Worm (Caenorhabditis elegans) whole organism, young adult: ENCODE results near the gene Y62H9A.2.
A peak's percentile ranks its signal among the peaks of the same experiment; 100 is the strongest.

Experiments used
- C17E4.6 ChIP-seq: fragments of 200-800 bp; sonication (Bioruptor generic); IDR thresholded peaks from 2 replicates; pipeline ENCODE4 v1.3.6; 2022; ENCODE audit warnings: missing genetic modification reagents, missing genetic modification characterization, missing compliant biosample characterization
- D2030.7 ChIP-seq: fragments of 200-800 bp; sonication (Bioruptor generic); IDR thresholded peaks from 2 replicates; pipeline ENCODE4 v1.3.6; 2022; ENCODE audit warnings: missing genetic modification reagents, missing genetic modification characterization, missing compliant biosample characterization
- F10E7.11 ChIP-seq: sonication (generic microtip); optimal IDR thresholded peaks from 2 replicates; lab custom pipeline; 2017; ENCODE audit warnings: mild to moderate bottlenecking, missing genetic modification characterization, moderate library complexity, missing compliant biosample characterization
- F23B12.7 ChIP-seq: sonication (generic microtip); optimal IDR thresholded peaks from 2 replicates; lab custom pipeline; 2017; ENCODE audit warnings: missing genetic modification characterization, mild to moderate bottlenecking, missing compliant biosample characterization, antibody characterized with exemption, moderate library complexity; ENCODE audit not compliant: insufficient read depth
- F39B2.1 ChIP-seq: fragments of 200-800 bp; sonication (Bioruptor generic); IDR thresholded peaks from 2 replicates; pipeline ENCODE4 v1.3.6; 2022; ENCODE audit warnings: missing genetic modification reagents, missing genetic modification characterization, missing compliant biosample characterization
- F55B11.4 ChIP-seq: sonication (generic microtip); optimal IDR thresholded peaks from 2 replicates; lab custom pipeline; 2016; ENCODE audit warnings: missing compliant biosample characterization, missing genetic modification characterization, borderline replicate concordance; ENCODE audit not compliant: insufficient read depth
- F57A8.1 ChIP-seq: fragments of 200-800 bp; sonication (Bioruptor generic); optimal IDR thresholded peaks from 2 replicates; lab custom pipeline; 2018; ENCODE audit warnings: mild to moderate bottlenecking, missing genetic modification characterization, moderate library complexity, missing compliant biosample characterization
- F57C9.4 ChIP-seq: sonication (generic microtip); optimal IDR thresholded peaks from 2 replicates; lab custom pipeline; 2017; ENCODE audit warnings: mild to moderate bottlenecking, missing genetic modification characterization, missing compliant biosample characterization
- K11D2.4 ChIP-seq: fragments of 200-800 bp; sonication (Bioruptor generic); IDR thresholded peaks from 2 replicates; pipeline ENCODE4 v1.3.6; 2022; ENCODE audit warnings: missing genetic modification reagents, missing genetic modification characterization, missing compliant biosample characterization
- K12H6.12 ChIP-seq: fragments of 200-800 bp; sonication (Bioruptor generic); optimal IDR thresholded peaks from 2 replicates; lab custom pipeline; 2018; ENCODE audit warnings: mild to moderate bottlenecking, missing genetic modification characterization, missing compliant biosample characterization
- T07F8.4 ChIP-seq: sonication (generic microtip); optimal IDR thresholded peaks from 2 replicates; lab custom pipeline; 2016; ENCODE audit warnings: mild to moderate bottlenecking, missing genetic modification characterization, moderate library complexity, missing compliant biosample characterization
- Y56A3A.18 ChIP-seq: fragments of 200-800 bp; sonication (Bioruptor generic); IDR thresholded peaks from 2 replicates; pipeline ENCODE4 v1.3.6; 2022; ENCODE audit warnings: missing genetic modification reagents, missing genetic modification characterization, missing compliant biosample characterization
- Y67H2A.10 ChIP-seq: fragments of 200-800 bp; sonication (Bioruptor generic); conservative IDR thresholded peaks from 2 replicates; pipeline ENCODE4 v1.3.6; 2022; ENCODE audit warnings: missing genetic modification reagents, missing genetic modification characterization, missing compliant biosample characterization
- akir-1 ChIP-seq: fragments of 200-800 bp; sonication (Bioruptor generic); optimal IDR thresholded peaks from 2 replicates; lab custom pipeline; 2018; ENCODE audit warnings: mild to moderate bottlenecking, missing genetic modification characterization, moderate library complexity, missing compliant biosample characterization
- aptf-3 ChIP-seq: fragments of 200-800 bp; sonication (Bioruptor generic); IDR thresholded peaks from 2 replicates; pipeline ENCODE4 v1.3.6; 2022; ENCODE audit warnings: missing genetic modification characterization, missing compliant biosample characterization
- atf-7 ChIP-seq: sonication (generic microtip); optimal IDR thresholded peaks from 2 replicates; lab custom pipeline; 2017; ENCODE audit warnings: mild to moderate bottlenecking, missing genetic modification characterization, missing compliant biosample characterization
- athp-1 ChIP-seq: sonication (generic microtip); optimal IDR thresholded peaks from 2 replicates; lab custom pipeline; 2017; ENCODE audit warnings: mild to moderate bottlenecking, missing genetic modification characterization, missing compliant biosample characterization
- ccch-3 ChIP-seq: fragments of 200-800 bp; sonication (Bioruptor generic); optimal IDR thresholded peaks from 2 replicates; lab custom pipeline; 2018; ENCODE audit warnings: mild to moderate bottlenecking, missing genetic modification characterization, missing compliant biosample characterization
- cebp-1 ChIP-seq, 2 experiments: fragments of 200-800 bp in 1 of 2; sonication (Bioruptor generic) in 1 of 2; sonication (generic microtip) in 1 of 2; IDR thresholded peaks in 1 of 2; optimal IDR thresholded peaks in 1 of 2; 2 replicates each; pipeline versions ENCODE4 v1.3.6 to Lab custom; 2017 to 2022; ENCODE audit warnings: missing compliant biosample characterization in 2 of 2, missing genetic modification characterization in 2 of 2, mild to moderate bottlenecking in 1 of 2, missing genetic modification reagents in 1 of 2, moderate library complexity in 1 of 2
- ceh-27 ChIP-seq: fragments of 200-800 bp; sonication (Bioruptor generic); optimal IDR thresholded peaks from 2 replicates; lab custom pipeline; 2018; ENCODE audit warnings: mild to moderate bottlenecking, missing genetic modification characterization, moderate library complexity, missing compliant biosample characterization
- ceh-40 ChIP-seq: fragments of 200-800 bp; sonication (Bioruptor generic); IDR thresholded peaks from 2 replicates; pipeline ENCODE4 v1.3.6; 2022; ENCODE audit warnings: missing genetic modification characterization, missing compliant biosample characterization
- ceh-58 ChIP-seq: fragments of 200-800 bp; sonication (Bioruptor generic); IDR thresholded peaks from 2 replicates; pipeline ENCODE4 v1.3.6; 2022; ENCODE audit warnings: missing genetic modification characterization, missing compliant biosample characterization
- ceh-79 ChIP-seq: sonication (generic microtip); optimal IDR thresholded peaks from 2 replicates; lab custom pipeline; 2017; ENCODE audit warnings: mild to moderate bottlenecking, missing genetic modification characterization, missing compliant biosample characterization
- chd-7 ChIP-seq: sonication (generic microtip); optimal IDR thresholded peaks from 2 replicates; lab custom pipeline; 2016; ENCODE audit warnings: mild to moderate bottlenecking, missing genetic modification characterization, moderate library complexity, missing compliant biosample characterization
- dox-1 ChIP-seq: fragments of 200-800 bp; sonication (Bioruptor generic); IDR thresholded peaks from 2 replicates; pipeline ENCODE4 v1.3.6; 2022; ENCODE audit warnings: missing genetic modification reagents, missing genetic modification characterization, missing compliant biosample characterization
- ekl-4 ChIP-seq: fragments of 200-800 bp; sonication (Bioruptor generic); IDR thresholded peaks from 2 replicates; pipeline ENCODE4 v1.3.6; 2022; ENCODE audit warnings: missing genetic modification reagents, missing genetic modification characterization, missing compliant biosample characterization
- fkh-3 ChIP-seq: sonication (generic microtip); optimal IDR thresholded peaks from 2 replicates; lab custom pipeline; 2016; ENCODE audit warnings: mild to moderate bottlenecking, missing genetic modification characterization, missing compliant biosample characterization
- gei-17 ChIP-seq: fragments of 200-800 bp; sonication (Bioruptor generic); optimal IDR thresholded peaks from 2 replicates; lab custom pipeline; 2018; ENCODE audit warnings: mild to moderate bottlenecking, missing genetic modification characterization, missing compliant biosample characterization
- hlh-12 ChIP-seq: sonication (generic microtip); optimal IDR thresholded peaks from 2 replicates; lab custom pipeline; 2016; ENCODE audit warnings: missing genetic modification characterization, missing compliant biosample characterization
- hmg-20 ChIP-seq: fragments of 200-800 bp; sonication (Bioruptor generic); IDR thresholded peaks from 2 replicates; pipeline ENCODE4 v1.3.6; 2022; ENCODE audit warnings: missing genetic modification reagents, missing genetic modification characterization, missing compliant biosample characterization
- lag-1 ChIP-seq: fragments of 200-800 bp; sonication (Bioruptor generic); IDR thresholded peaks from 2 replicates; pipeline ENCODE4 v1.3.6; 2022; ENCODE audit warnings: missing genetic modification reagents, missing genetic modification characterization, missing compliant biosample characterization
- lin-26 ChIP-seq: fragments of 200-800 bp; sonication (Bioruptor generic); IDR thresholded peaks from 2 replicates; pipeline ENCODE4 v1.3.6; 2022; ENCODE audit warnings: missing genetic modification reagents, missing genetic modification characterization, missing compliant biosample characterization
- madf-6 ChIP-seq: fragments of 200-800 bp; sonication (Bioruptor generic); IDR thresholded peaks from 2 replicates; pipeline ENCODE4 v1.3.6; 2022; ENCODE audit warnings: missing genetic modification reagents, missing genetic modification characterization, missing compliant biosample characterization
- mcd-1 ChIP-seq: fragments of 200-800 bp; sonication (Bioruptor generic); IDR thresholded peaks from 2 replicates; pipeline ENCODE4 v1.3.6; 2022; ENCODE audit warnings: missing genetic modification reagents, missing genetic modification characterization, missing compliant biosample characterization
- mel-28 ChIP-seq: sonication (generic microtip); optimal IDR thresholded peaks from 2 replicates; lab custom pipeline; 2016; ENCODE audit warnings: borderline replicate concordance, mild to moderate bottlenecking, missing genetic modification characterization, missing compliant biosample characterization
- mes-4 ChIP-seq: sonication (generic microtip); optimal IDR thresholded peaks from 2 replicates; lab custom pipeline; 2016; ENCODE audit warnings: missing genotype, missing genetic modification characterization, missing compliant biosample characterization
- mxl-1 ChIP-seq: sonication (generic microtip); optimal IDR thresholded peaks from 2 replicates; lab custom pipeline; 2016; ENCODE audit warnings: missing genetic modification characterization, missing compliant biosample characterization
- nfya-1 ChIP-seq: sonication (generic microtip); optimal IDR thresholded peaks from 2 replicates; lab custom pipeline; 2017; ENCODE audit warnings: antibody characterized with exemption, missing compliant biosample characterization, missing genetic modification characterization, borderline replicate concordance; ENCODE audit not compliant: insufficient read depth
- nfya-2 ChIP-seq: fragments of 200-800 bp; sonication (Bioruptor generic); IDR thresholded peaks from 2 replicates; pipeline ENCODE4 v1.3.6; 2022; ENCODE audit warnings: missing genetic modification reagents, missing genetic modification characterization, missing compliant biosample characterization
- nhr-27 ChIP-seq: fragments of 200-800 bp; sonication (Bioruptor generic); optimal IDR thresholded peaks from 2 replicates; lab custom pipeline; 2018; ENCODE audit warnings: mild to moderate bottlenecking, missing genetic modification characterization, moderate library complexity, missing compliant biosample characterization
- nhr-80 ChIP-seq: sonication (generic microtip); optimal IDR thresholded peaks from 2 replicates; lab custom pipeline; 2016; ENCODE audit warnings: missing genetic modification characterization, missing compliant biosample characterization
- repo-1 ChIP-seq: sonication (generic microtip); optimal IDR thresholded peaks from 2 replicates; lab custom pipeline; 2017; ENCODE audit warnings: mild to moderate bottlenecking, missing genetic modification characterization, missing compliant biosample characterization
- snpc-3.4 ChIP-seq: sonication (generic microtip); optimal IDR thresholded peaks from 2 replicates; lab custom pipeline; 2017; ENCODE audit warnings: missing genetic modification characterization, mild to moderate bottlenecking, missing compliant biosample characterization, antibody characterized with exemption, moderate library complexity, missing genotype, missing genetic modification reagents
- tbx-9 ChIP-seq: sonication (generic microtip); optimal IDR thresholded peaks from 2 replicates; lab custom pipeline; 2016; ENCODE audit warnings: borderline replicate concordance, missing genetic modification characterization, inconsistent platforms, missing compliant biosample characterization
- zfh-2 ChIP-seq: fragments of 200-800 bp; sonication (Bioruptor generic); conservative IDR thresholded peaks from 2 replicates; pipeline ENCODE4 v1.3.6; 2022; ENCODE audit warnings: missing genetic modification reagents, missing genetic modification characterization, missing compliant biosample characterization
- ztf-18 ChIP-seq: sonication (generic microtip); optimal IDR thresholded peaks from 2 replicates; lab custom pipeline; 2016; ENCODE audit warnings: missing genotype, mild to moderate bottlenecking, missing genetic modification characterization, missing compliant biosample characterization
- ztf-22 ChIP-seq: fragments of 200-800 bp; sonication (Bioruptor generic); optimal IDR thresholded peaks from 2 replicates; lab custom pipeline; 2018; ENCODE audit warnings: mild to moderate bottlenecking, missing genetic modification characterization, moderate library complexity, missing compliant biosample characterization
- ztf-25 ChIP-seq: fragments of 200-800 bp; sonication (Bioruptor generic); IDR thresholded peaks from 2 replicates; pipeline ENCODE4 v1.3.6; 2022; ENCODE audit warnings: missing genetic modification reagents, missing genetic modification characterization, missing compliant biosample characterization
- ztf-28 ChIP-seq: fragments of 200-800 bp; sonication (Bioruptor generic); IDR thresholded peaks from 2 replicates; pipeline ENCODE4 v1.3.6; 2022; ENCODE audit warnings: missing genetic modification reagents, missing genetic modification characterization, missing compliant biosample characterization

The Y62H9A.2 gene

DNA sequence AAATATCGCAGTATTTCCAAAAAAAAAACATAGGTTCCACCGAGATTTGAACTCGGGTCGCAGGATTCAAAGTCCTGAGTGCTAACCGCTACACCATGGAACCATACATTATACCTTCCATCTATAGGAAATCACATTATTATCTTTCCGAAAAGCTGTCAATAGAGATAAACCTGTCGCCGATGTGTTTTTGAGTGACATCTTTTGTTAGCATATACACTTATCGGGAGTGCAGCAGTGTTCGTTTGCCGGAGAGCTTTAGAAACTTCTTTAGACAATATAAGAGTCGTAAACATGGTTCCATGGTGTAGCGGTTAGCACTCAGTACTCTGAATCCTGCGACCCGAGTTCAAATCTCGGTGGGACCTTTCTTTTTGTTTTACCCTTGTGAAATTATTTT, 5.8 kb downstream of the Y62H9A.2 start (continued):
- no peak for TF ChIP-seq fkh-3 (tag; lab: Kevin White, UChicago)
- no peak for TF ChIP-seq nfya-1 (tag; lab: Kevin White, UChicago)
- TF ChIP-seq Y56A3A.18 (GFP tag; lab: Robert Waterston, UW), result peak; percentile 68; the same call in 1 of the 2 replicates
- TF ChIP-seq Y67H2A.10 (GFP tag; lab: Robert Waterston, UW), result no peak
- TF ChIP-seq dox-1 (GFP tag; lab: Robert Waterston, UW), result peak; percentile 68
- peak; percentile 19; the same call in 1 of the 2 replicates for TF ChIP-seq madf-6 (GFP tag; lab: Robert Waterston, UW)
- TF ChIP-seq lag-1 (GFP tag; lab: Robert Waterston, UW), result no peak
- no peak for TF ChIP-seq ceh-27 (GFP tag; lab: Kevin White, UChicago)
- TF ChIP-seq F23B12.7, result no peak
- peak; percentile 10 for TF ChIP-seq atf-7 (tag; lab: Kevin White, UChicago)
- no peak for TF ChIP-seq zfh-2
- no peak for TF ChIP-seq mxl-1 (tag; lab: Kevin White, UChicago)
- no peak for TF ChIP-seq aptf-3 (GFP tag; lab: Robert Waterston, UW)
- no peak for TF ChIP-seq ceh-40 (GFP tag; lab: Robert Waterston, UW)
- TF ChIP-seq F57C9.4 (tag; lab: Kevin White, UChicago), result no peak
- no peak for TF ChIP-seq athp-1 (tag; lab: Kevin White, UChicago)
- no peak for TF ChIP-seq ccch-3 (GFP tag; lab: Kevin White, UChicago)
- TF ChIP-seq ztf-25 (GFP tag; lab: Robert Waterston, UW), result 0 out of 2 replicates have a peak, but pooled peaks have one; percentile 48
- TF ChIP-seq ekl-4 (GFP tag; lab: Robert Waterston, UW), result peak; percentile 36
- no peak for TF ChIP-seq gei-17 (GFP tag; lab: Kevin White, UChicago)
- peak; percentile 64 for TF ChIP-seq ztf-18 (tag; lab: Kevin White, UChicago)
- no peak for TF ChIP-seq mcd-1 (GFP tag; lab: Robert Waterston, UW)
- no peak for TF ChIP-seq chd-7 (tag; lab: Kevin White, UChicago)
- TF ChIP-seq snpc-3.4 (tag; lab: Kevin White, UChicago), result no peak
- TF ChIP-seq F57A8.1 (GFP tag; lab: Kevin White, UChicago), result no peak
- peak; percentile 17 for TF ChIP-seq nhr-80 (tag; lab: Kevin White, UChicago)
- TF ChIP-seq F10E7.11 (tag; lab: Kevin White, UChicago), result no peak
- no peak for TF ChIP-seq C17E4.6 (GFP tag; lab: Robert Waterston, UW)
- no peak for TF ChIP-seq akir-1 (GFP tag; lab: Kevin White, UChicago)
- no peak for TF ChIP-seq nhr-27 (tag; lab: Kevin White, UChicago)
- no peak for TF ChIP-seq K11D2.4 (GFP tag; lab: Robert Waterston, UW)
- TF ChIP-seq mes-4 (tag; lab: Kevin White, UChicago), result no peak
- TF ChIP-seq hlh-12, result no peak
- TF ChIP-seq D2030.7 (GFP tag; lab: Robert Waterston, UW), result peak; percentile 57
- no peak for TF ChIP-seq cebp-1 (GFP tag; IDR thresholded peaks at IDR 0.05; lab: Robert Waterston, UW)
- no peak for TF ChIP-seq cebp-1 (tag; optimal IDR thresholded peaks at IDR 0.05; lab: Kevin White, UChicago)
- TF ChIP-seq ztf-28, result no peak
- no peak for TF ChIP-seq F39B2.1 (GFP tag; lab: Robert Waterston, UW)
- TF ChIP-seq ceh-58 (GFP tag; lab: Robert Waterston, UW), result no peak
- TF ChIP-seq nfya-2 (GFP tag; lab: Robert Waterston, UW), result no peak
- no peak for TF ChIP-seq ceh-79 (tag; lab: Kevin White, UChicago)
- no peak for TF ChIP-seq T07F8.4 (tag; lab: Kevin White, UChicago)
- TF ChIP-seq hmg-20 (GFP tag; lab: Robert Waterston, UW), result no peak
- TF ChIP-seq repo-1 (tag; lab: Kevin White, UChicago), result peak; percentile 40
- TF ChIP-seq mel-28 (tag; lab: Kevin White, UChicago), result no peak
- TF ChIP-seq F55B11.4 (tag; lab: Kevin White, UChicago), result no peak
- TF ChIP-seq K12H6.12 (tag; lab: Kevin White, UChicago), result no peak
- no peak for TF ChIP-seq tbx-9 (tag; lab: Kevin White, UChicago)
- peak; percentile 93 for TF ChIP-seq lin-26
- no peak for TF ChIP-seq ztf-22 (GFP tag; lab: Kevin White, UChicago)
